Fruit fly (Drosophila melanogaster) Kc167 (cell line): Measurements from ENCODE around the gene xit.

Experiments
- Sin3A ChIP-seq: fragments of >200 bp; optimal IDR thresholded peaks from 2 replicates; lab custom pipeline; 2018; ENCODE audit warnings: missing external identifiers
- h ChIP-seq: fragments of >200 bp; optimal IDR thresholded peaks from 3 replicates; lab custom pipeline; 2018; ENCODE audit warnings: missing external identifiers
- insv ChIP-seq: fragments of >200 bp; optimal IDR thresholded peaks from 3 replicates; lab custom pipeline; 2018; ENCODE audit warnings: missing external identifiers
- psq ChIP-seq: fragments of >200 bp; optimal IDR thresholded peaks from 2 replicates; lab custom pipeline; 2017; ENCODE audit warnings: missing external identifiers
- ttk ChIP-seq: sonication (Bioruptor generic); optimal IDR thresholded peaks from 2 replicates; lab custom pipeline; 2017; ENCODE audit warnings: missing external identifiers

- TF ChIP-seq psq (lab: Kevin White, UChicago): no peak
- no peak for TF ChIP-seq Sin3A (lab: Kevin White, UChicago)
- TF ChIP-seq h (lab: Kevin White, UChicago): no peak
- TF ChIP-seq ttk (lab: Kevin White, UChicago): no peak
- no peak for TF ChIP-seq insv (lab: Kevin White, UChicago)
Measured at dm6 chrX:6800726-6801296, 20.0 kb upstream of the xit start.
